Worm (Caenorhabditis elegans): Measurements from ENCODE around the gene T23F11.2.

DNA sequence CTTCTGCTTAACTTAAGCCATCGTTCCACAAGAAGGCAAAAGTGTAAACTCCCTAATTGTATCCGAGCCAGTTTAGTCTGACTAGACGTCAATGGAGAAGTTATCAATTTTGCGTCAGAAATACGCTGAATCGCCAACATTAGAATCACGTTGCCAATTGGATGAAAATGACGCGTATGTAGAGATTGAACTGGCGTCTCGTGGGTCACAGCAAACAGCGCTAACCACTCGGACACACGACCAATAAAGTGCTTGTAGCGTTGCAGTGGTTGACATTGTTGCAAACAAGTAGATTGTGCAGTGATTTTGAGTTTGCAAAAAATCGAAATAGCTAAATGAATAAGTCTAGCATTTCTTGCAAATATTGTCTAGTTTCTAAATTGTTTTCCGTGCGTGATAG lies 34.3 kb upstream of the T23F11.2 start:
- TF ChIP-seq zag-1 (tag; optimal IDR thresholded peaks at IDR 0.05): no peak
- no peak for TF ChIP-seq nhr-77 (tag; optimal IDR thresholded peaks at IDR 0.05)
- no peak for TF ChIP-seq ztf-11 (tag; optimal IDR thresholded peaks at IDR 0.05)
- TF ChIP-seq snpc-4 (tag; optimal IDR thresholded peaks at IDR 0.05): no peak
- no peak for TF ChIP-seq nhr-23 (tag; optimal IDR thresholded peaks at IDR 0.05)
